Worm (Caenorhabditis elegans): Measurements from ENCODE around the gene hsp-110.

Gene hsp-110

DNA sequence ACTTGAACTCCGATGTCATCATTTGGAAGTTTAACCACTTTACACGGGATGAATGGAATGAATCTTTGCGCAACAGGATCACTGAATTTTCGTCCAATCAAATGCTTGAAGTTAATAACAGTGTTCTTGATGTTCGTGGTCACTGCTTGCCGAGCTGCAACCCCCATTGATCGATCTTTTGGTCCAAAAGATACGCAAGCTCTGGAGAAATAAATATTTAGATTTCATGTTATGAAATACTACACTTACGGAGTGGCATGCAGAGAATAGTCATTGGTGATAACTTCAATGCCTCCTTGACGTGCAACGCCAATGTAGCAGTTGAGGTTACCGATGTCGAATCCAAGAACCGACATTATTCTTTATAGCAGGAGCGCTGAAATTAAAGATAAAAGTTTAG is at the start of gene hsp-110:
Gene hsp-110 (minus strand): TSS at position 376 of the 400 bp plus-strand sequence.
- TF ChIP-seq hlh-6 (tag; optimal IDR thresholded peaks at IDR 0.05): no peak
- TF ChIP-seq pha-2 (tag; optimal IDR thresholded peaks at IDR 0.05): no peak
- TF ChIP-seq tbx-7 (tag; optimal IDR thresholded peaks at IDR 0.05): no peak
- no peak for TF ChIP-seq ceh-45 (GFP tag; IDR thresholded peaks at IDR 0.05)
- no peak for TF ChIP-seq sdc-2 (tag; optimal IDR thresholded peaks at IDR 0.05)

DNA sequence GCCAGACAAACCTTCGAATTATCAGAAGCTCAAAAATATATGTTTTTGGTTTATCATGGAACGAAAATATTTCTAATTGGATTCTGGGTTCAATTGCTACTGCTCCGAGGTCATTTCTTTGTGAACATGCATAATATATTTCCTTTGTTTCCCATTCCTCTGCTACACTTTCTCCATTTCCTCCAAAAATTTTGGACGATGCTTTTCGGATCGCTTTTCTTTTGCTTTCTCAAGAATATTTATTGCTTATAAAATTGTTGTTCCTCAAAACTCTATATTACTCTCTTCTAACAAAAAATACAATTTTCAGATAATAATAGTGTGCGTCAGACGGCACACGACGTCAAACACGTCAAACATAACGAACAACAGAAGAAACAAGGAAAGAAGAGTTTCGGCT is 48.0 kb upstream of the hsp-110 start, which contains the start of gene pac-1:
Gene pac-1 (plus strand): TSS at position 301 of the 400 bp plus-strand sequence.
- TF ChIP-seq lim-6 (tag; optimal IDR thresholded peaks at IDR 0.05) (no peak), sox-4 (tag; optimal IDR thresholded peaks at IDR 0.05) (no peak), pha-4 (tag; optimal IDR thresholded peaks at IDR 0.05) (no peak), K09A11.1 (tag; optimal IDR thresholded peaks at IDR 0.05; ENCODE audit: insufficient read depth) (no peak), ahr-1 (tag; optimal IDR thresholded peaks at IDR 0.05) (no peak), hlh-15 (tag; optimal IDR thresholded peaks at IDR 0.05) (no peak), unc-55 (GFP tag; optimal IDR thresholded peaks at IDR 0.05) (no peak), gmeb-2 (tag; optimal IDR thresholded peaks at IDR 0.05) (no peak), ceh-22 (tag; optimal IDR thresholded peaks at IDR 0.05) (no peak), ttx-3 (tag; optimal IDR thresholded peaks at IDR 0.05) (no peak), tbx-7 (tag; optimal IDR thresholded peaks at IDR 0.05) (no peak), hlh-13 (GFP tag; optimal IDR thresholded peaks at IDR 0.05) (no peak), ceh-34 (tag; optimal IDR thresholded peaks at IDR 0.05) (no peak), syd-9 (tag; optimal IDR thresholded peaks at IDR 0.05) (no peak), hlh-30 (tag; optimal IDR thresholded peaks at IDR 0.05; ENCODE audit: insufficient read depth) (no peak), lin-11 (tag; optimal IDR thresholded peaks at IDR 0.05) (no peak), npax-4 (tag; optimal IDR thresholded peaks at IDR 0.05) (no peak), ceh-14 (tag; optimal IDR thresholded peaks at IDR 0.05) (no peak), pat-9 (tag; optimal IDR thresholded peaks at IDR 0.05) (no peak), hlh-6 (tag; optimal IDR thresholded peaks at IDR 0.05) (no peak)

DNA sequence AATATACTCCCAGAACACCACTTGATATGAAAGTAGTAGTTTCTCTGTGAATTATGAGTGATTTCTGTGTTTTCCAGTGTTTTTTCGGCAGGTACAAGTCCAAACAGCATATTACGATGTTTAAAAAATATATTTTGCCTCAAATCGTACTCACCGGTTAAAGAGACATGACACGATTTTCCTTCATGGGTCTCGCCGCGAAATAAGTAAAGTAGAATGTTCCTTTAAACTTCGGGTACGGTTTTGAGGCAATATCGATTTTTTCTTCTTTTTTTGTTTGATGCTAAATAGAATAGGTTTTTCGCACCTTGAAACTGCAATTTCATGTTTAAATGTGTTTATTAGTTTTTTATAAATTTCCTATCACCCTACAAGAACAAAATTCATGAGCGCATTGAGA is 45.2 kb upstream of the hsp-110 start:
- TF ChIP-seq C08G9.2 (tag; optimal IDR thresholded peaks at IDR 0.05): no peak
- TF ChIP-seq ceh-30 (tag; optimal IDR thresholded peaks at IDR 0.05): no peak
- no peak for TF ChIP-seq unc-42 (tag; optimal IDR thresholded peaks at IDR 0.05)
- TF ChIP-seq nfya-1 (tag; optimal IDR thresholded peaks at IDR 0.05): no peak
- no peak for TF ChIP-seq pha-4 (tag; optimal IDR thresholded peaks at IDR 0.05)
- no peak for TF ChIP-seq ceh-45 (GFP tag; IDR thresholded peaks at IDR 0.05)
- no peak for TF ChIP-seq unc-55 (GFP tag; optimal IDR thresholded peaks at IDR 0.05)
- TF ChIP-seq ttx-3 (tag; optimal IDR thresholded peaks at IDR 0.05): no peak
- no peak for TF ChIP-seq tbx-2 (tag; optimal IDR thresholded peaks at IDR 0.05)
- TF ChIP-seq ceh-48 (tag; optimal IDR thresholded peaks at IDR 0.05): no peak
- TF ChIP-seq pat-9 (tag; optimal IDR thresholded peaks at IDR 0.05): no peak
- TF ChIP-seq fkh-6 (tag; optimal IDR thresholded peaks at IDR 0.05): no peak
- no peak for TF ChIP-seq C38D4.7 (GFP tag; optimal IDR thresholded peaks at IDR 0.05)
- TF ChIP-seq ceh-24 (tag; optimal IDR thresholded peaks at IDR 0.05): no peak
- no peak for TF ChIP-seq tbx-7 (tag; optimal IDR thresholded peaks at IDR 0.05)
- no peak for TF ChIP-seq pqm-1 (tag; optimal IDR thresholded peaks at IDR 0.05)
- TF ChIP-seq ceh-9 (tag; optimal IDR thresholded peaks at IDR 0.05): no peak
- no peak for TF ChIP-seq hlh-6 (tag; optimal IDR thresholded peaks at IDR 0.05)

DNA sequence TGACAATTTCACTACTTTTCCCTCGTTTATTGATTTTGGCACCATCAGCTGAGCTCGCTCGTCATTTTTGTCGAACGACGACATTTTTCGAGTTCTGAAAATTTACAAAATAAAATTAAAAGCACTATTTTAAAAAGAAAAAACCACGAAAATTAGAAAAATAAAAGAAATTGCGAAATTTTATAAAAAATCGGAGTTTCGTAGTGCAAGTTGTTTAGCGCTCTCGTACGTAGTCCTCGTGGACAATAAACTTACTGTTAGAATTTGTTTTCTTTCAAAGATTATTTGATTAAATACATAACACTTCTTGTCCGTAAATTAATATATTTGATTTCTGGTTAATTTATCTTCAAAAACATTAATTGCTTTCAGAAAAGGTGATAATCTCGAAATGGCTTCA is 43.5 kb upstream of the hsp-110 start, which contains the start of the genes ess-2 and F42H10.2:
Gene ess-2 (minus strand): TSS at position 99 of the 400 bp plus-strand sequence.
Gene F42H10.2 (plus strand): TSS at position 367 of the 400 bp plus-strand sequence.
- TF ChIP-seq ceh-19 (GFP tag; optimal IDR thresholded peaks at IDR 0.05) (no peak), tbx-2 (tag; optimal IDR thresholded peaks at IDR 0.05) (no peak), ceh-24 (tag; optimal IDR thresholded peaks at IDR 0.05) (no peak), hlh-15 (tag; optimal IDR thresholded peaks at IDR 0.05) (no peak), ceh-31 (tag; optimal IDR thresholded peaks at IDR 0.05) (no peak), unc-42 (tag; optimal IDR thresholded peaks at IDR 0.05) (peak; percentile 38)
